Fruit fly (Drosophila melanogaster) whole organism, embryonic: ENCODE results near the gene CG5096.

ENCODE experiments used
- B-H2 ChIP-seq: fragments of 200-800 bp; sonication (Bioruptor generic); optimal IDR thresholded peaks from 2 replicates; lab custom pipeline; 2018; ENCODE audit warnings: missing biosample characterization, mild to moderate bottlenecking, missing genetic modification characterization
- CG10654 ChIP-seq: fragments of 200-800 bp; sonication (Bioruptor generic); optimal IDR thresholded peaks from 2 replicates; lab custom pipeline; 2016; ENCODE audit warnings: missing biosample characterization, missing genetic modification characterization
- CG1233 ChIP-seq: fragments of 200-800 bp; sonication (Bioruptor generic); optimal IDR thresholded peaks from 4 replicates; lab custom pipeline; 2018; ENCODE audit warnings: missing biosample characterization, mild to moderate bottlenecking, missing genetic modification characterization
- CG12769 ChIP-seq: fragments of 200-800 bp; sonication (Bioruptor generic); optimal IDR thresholded peaks from 2 replicates; lab custom pipeline; 2019; ENCODE audit warnings: missing biosample characterization, mild to moderate bottlenecking, missing genetic modification characterization, moderate library complexity
- CG13123 ChIP-seq: fragments of 200-800 bp; sonication (Bioruptor generic); optimal IDR thresholded peaks from 2 replicates; lab custom pipeline; 2016; ENCODE audit warnings: missing biosample characterization, missing genetic modification characterization
- CG13624 ChIP-seq: fragments of 200-800 bp; sonication (Bioruptor generic); optimal IDR thresholded peaks from 2 replicates; lab custom pipeline; 2016; ENCODE audit warnings: missing biosample characterization, missing genetic modification characterization
- CG14860 ChIP-seq: fragments of 200-800 bp; sonication (Bioruptor generic); IDR thresholded peaks from 3 replicates; pipeline ENCODE4 v1.3.6; 2022; ENCODE audit warnings: missing biosample characterization, missing genetic modification characterization; ENCODE audit not compliant: partially characterized antibody
- CG16779 ChIP-seq: fragments of 200-800 bp; sonication (Bioruptor generic); IDR thresholded peaks from 2 replicates; pipeline ENCODE4 v1.3.6; 2022; ENCODE audit warnings: missing biosample characterization, missing genetic modification characterization
- CG16815 ChIP-seq: fragments of 200-800 bp; sonication (Bioruptor generic); optimal IDR thresholded peaks from 3 replicates; lab custom pipeline; 2017; ENCODE audit warnings: missing biosample characterization, mild to moderate bottlenecking, missing genetic modification characterization
- CG17802 ChIP-seq: fragments of 200-800 bp; sonication (Bioruptor generic); optimal IDR thresholded peaks from 2 replicates; lab custom pipeline; 2018; ENCODE audit warnings: missing biosample characterization, mild to moderate bottlenecking, missing genetic modification characterization, moderate library complexity
- CG1792 ChIP-seq: fragments of 200-800 bp; sonication (Bioruptor generic); optimal IDR thresholded peaks from 2 replicates; lab custom pipeline; 2016; ENCODE audit warnings: missing biosample characterization, missing genetic modification characterization
- CG2875 ChIP-seq: fragments of 200-800 bp; sonication (Bioruptor generic); optimal IDR thresholded peaks from 2 replicates; lab custom pipeline; 2017; ENCODE audit warnings: missing biosample characterization, mild to moderate bottlenecking, missing genetic modification characterization, missing genetic modification reagents
- CG3163 ChIP-seq: fragments of 200-800 bp; sonication (Bioruptor generic); optimal IDR thresholded peaks from 3 replicates; lab custom pipeline; 2016; ENCODE audit warnings: missing biosample characterization, missing genetic modification characterization
- CG6689 ChIP-seq: fragments of 200-800 bp; sonication (Bioruptor generic); IDR thresholded peaks from 2 replicates; pipeline ENCODE4 v1.3.6; 2022; ENCODE audit warnings: missing biosample characterization, missing genetic modification characterization
- CG7839 ChIP-seq: fragments of 200-800 bp; sonication (Bioruptor generic); optimal IDR thresholded peaks from 3 replicates; lab custom pipeline; 2018; ENCODE audit warnings: missing biosample characterization, mild to moderate bottlenecking, missing genetic modification characterization, moderate library complexity
- CG8388 ChIP-seq: fragments of 200-800 bp; sonication (Bioruptor generic); optimal IDR thresholded peaks from 2 replicates; lab custom pipeline; 2019; ENCODE audit warnings: missing biosample characterization, mild to moderate bottlenecking, missing genetic modification characterization, moderate library complexity
- CG9727 ChIP-seq: fragments of 200-800 bp; sonication (Bioruptor generic); optimal IDR thresholded peaks from 3 replicates; lab custom pipeline; 2017; ENCODE audit warnings: missing biosample characterization, mild to moderate bottlenecking, missing genetic modification characterization
- Dek ChIP-seq: fragments of 200-800 bp; sonication (Bioruptor generic); optimal IDR thresholded peaks from 3 replicates; lab custom pipeline; 2019; ENCODE audit warnings: missing biosample characterization, mild to moderate bottlenecking, missing genetic modification characterization, moderate library complexity
- Elba2 ChIP-seq: fragments of 200-800 bp; sonication (Bioruptor generic); optimal IDR thresholded peaks from 3 replicates; lab custom pipeline; 2016; ENCODE audit warnings: missing biosample characterization, missing genetic modification characterization
- HLH3B ChIP-seq: fragments of 200-800 bp; sonication (Bioruptor generic); IDR thresholded peaks from 2 replicates; pipeline ENCODE4 v1.3.6; 2022; ENCODE audit warnings: missing biosample characterization, missing genetic modification characterization
- Hr78 ChIP-seq, 2 experiments: fragments of 200-800 bp in 1 of 2; fragments of >200 bp in 1 of 2; sonication (Bioruptor generic) in 1 of 2; optimal IDR thresholded peaks; 2 replicates each; lab custom pipeline; 2017 to 2019; ENCODE audit warnings: missing biosample characterization in 2 of 2, missing genetic modification characterization in 2 of 2, mild to moderate bottlenecking in 1 of 2, moderate library complexity in 1 of 2
- Lpt ChIP-seq: fragments of >200 bp; optimal IDR thresholded peaks from 2 replicates; lab custom pipeline; 2018; ENCODE audit warnings: missing biosample characterization, missing genetic modification characterization
- Optix ChIP-seq: fragments of 200-800 bp; sonication (Bioruptor generic); IDR thresholded peaks from 3 replicates; pipeline ENCODE4 v1.3.6; 2022; ENCODE audit warnings: missing biosample characterization, missing genetic modification characterization
- Pdp1 ChIP-seq, 2 experiments: fragments of 200-800 bp; sonication (Bioruptor generic); optimal IDR thresholded peaks; 3 replicates each; lab custom pipeline; 2016; ENCODE audit warnings: missing biosample characterization in 2 of 2, missing genetic modification characterization in 2 of 2, mild to moderate bottlenecking in 1 of 2, moderate library complexity in 1 of 2
- Ssrp ChIP-seq: fragments of 200-800 bp; sonication (Bioruptor generic); optimal IDR thresholded peaks from 2 replicates; lab custom pipeline; 2018; ENCODE audit warnings: missing biosample characterization, mild to moderate bottlenecking, missing genetic modification characterization, moderate library complexity
- Xrp1 ChIP-seq: fragments of 200-800 bp; sonication (Bioruptor generic); IDR thresholded peaks from 2 replicates; pipeline ENCODE4 v1.3.6; 2022; ENCODE audit warnings: missing biosample characterization, missing genetic modification characterization
- ab ChIP-seq: fragments of 200-800 bp; sonication (Bioruptor generic); optimal IDR thresholded peaks from 2 replicates; lab custom pipeline; 2016; ENCODE audit warnings: missing biosample characterization, missing genetic modification characterization
- br ChIP-seq: fragments of >200 bp; optimal IDR thresholded peaks from 2 replicates; lab custom pipeline; 2017
- caup ChIP-seq: fragments of 200-800 bp; sonication (Bioruptor generic); optimal IDR thresholded peaks from 3 replicates; lab custom pipeline; 2017; ENCODE audit warnings: missing biosample characterization, mild to moderate bottlenecking, missing genetic modification characterization, moderate library complexity; ENCODE audit not compliant: severe bottlenecking
- disco-r ChIP-seq: fragments of 200-800 bp; sonication (Bioruptor generic); optimal IDR thresholded peaks from 2 replicates; lab custom pipeline; 2016; ENCODE audit warnings: missing biosample characterization, missing genetic modification characterization
- eyg ChIP-seq: fragments of 200-800 bp; sonication (Bioruptor generic); optimal IDR thresholded peaks from 3 replicates; lab custom pipeline; 2016; ENCODE audit warnings: missing biosample characterization, missing genetic modification characterization
- fd3F ChIP-seq: fragments of 200-800 bp; sonication (Bioruptor generic); optimal IDR thresholded peaks from 2 replicates; lab custom pipeline; 2018; ENCODE audit warnings: missing biosample characterization, mild to moderate bottlenecking, missing genetic modification characterization, moderate library complexity
- fd64A ChIP-seq: fragments of 200-800 bp; sonication (Bioruptor generic); optimal IDR thresholded peaks from 3 replicates; lab custom pipeline; 2018; ENCODE audit warnings: missing biosample characterization, mild to moderate bottlenecking, missing genetic modification characterization
- gce ChIP-seq: fragments of 200-800 bp; sonication (Bioruptor generic); IDR thresholded peaks from 3 replicates; pipeline ENCODE4 v1.3.6; 2022; ENCODE audit warnings: missing biosample characterization, missing genetic modification characterization
- hbn ChIP-seq: fragments of 200-800 bp; sonication (Bioruptor generic); IDR thresholded peaks from 2 replicates; pipeline ENCODE4 v1.3.6; 2022; ENCODE audit warnings: missing biosample characterization, missing genetic modification characterization; ENCODE audit not compliant: partially characterized antibody
- insv ChIP-seq, 2 experiments: fragments of 200-800 bp; sonication (Bioruptor generic); optimal IDR thresholded peaks; 3 replicates each; lab custom pipeline; 2016 to 2018; ENCODE audit warnings: missing biosample characterization in 2 of 2, missing genetic modification characterization in 2 of 2
- jing ChIP-seq: fragments of 200-800 bp; sonication (Bioruptor generic); optimal IDR thresholded peaks from 2 replicates; lab custom pipeline; 2018; ENCODE audit warnings: missing biosample characterization, mild to moderate bottlenecking, missing genetic modification characterization
- lbe ChIP-seq: fragments of 200-800 bp; sonication (Bioruptor generic); optimal IDR thresholded peaks from 2 replicates; lab custom pipeline; 2016; ENCODE audit warnings: missing biosample characterization, mild to moderate bottlenecking, missing genetic modification characterization
- lov ChIP-seq, 2 experiments: fragments of 200-800 bp in 1 of 2; fragments of >200 bp in 1 of 2; sonication (Bioruptor generic) in 1 of 2; IDR thresholded peaks in 1 of 2; optimal IDR thresholded peaks in 1 of 2; 2 replicates in 1 of 2; 3 replicates in 1 of 2; pipeline versions ENCODE4 v1.3.6 to Lab custom; 2017 to 2022; ENCODE audit warnings: missing biosample characterization in 1 of 2, missing genetic modification characterization in 1 of 2
- nau ChIP-seq: fragments of 200-800 bp; sonication (Bioruptor generic); optimal IDR thresholded peaks from 3 replicates; lab custom pipeline; 2017; ENCODE audit warnings: missing biosample characterization, mild to moderate bottlenecking, missing genetic modification characterization, missing genetic modification reagents
- nerfin-1 ChIP-seq: fragments of 200-800 bp; sonication (Bioruptor generic); optimal IDR thresholded peaks from 3 replicates; lab custom pipeline; 2019; ENCODE audit warnings: missing biosample characterization, mild to moderate bottlenecking, missing genetic modification characterization, moderate library complexity
- oc ChIP-seq: fragments of 200-800 bp; sonication (Bioruptor generic); optimal IDR thresholded peaks from 2 replicates; lab custom pipeline; 2018; ENCODE audit warnings: missing biosample characterization, mild to moderate bottlenecking, missing genetic modification characterization, moderate library complexity
- pan ChIP-seq, 4 experiments: fragments of >200 bp in 3 of 4; fragments of 200-800 bp in 1 of 4; sonication (Bioruptor generic) in 1 of 4; optimal IDR thresholded peaks in 3 of 4; IDR thresholded peaks in 1 of 4; 2 replicates each; pipeline versions ENCODE4 v1.3.6 to Lab custom; 2017 to 2022; ENCODE audit warnings: missing biosample characterization in 2 of 4, missing genetic modification characterization in 2 of 4, mixed read lengths in 1 of 4
- pros ChIP-seq: fragments of 200-800 bp; sonication (Bioruptor generic); optimal IDR thresholded peaks from 3 replicates; lab custom pipeline; 2019; ENCODE audit warnings: missing biosample characterization, mild to moderate bottlenecking, missing genetic modification characterization, moderate library complexity
- sc ChIP-seq, 3 experiments: fragments of >200 bp in 2 of 3; fragments of 200-800 bp in 1 of 3; sonication (Bioruptor generic) in 1 of 3; optimal IDR thresholded peaks; 2 replicates in 2 of 3; 3 replicates in 1 of 3; lab custom pipeline; 2017; ENCODE audit warnings: mild to moderate bottlenecking in 1 of 3, missing biosample characterization in 1 of 3, missing genetic modification characterization in 1 of 3, missing genetic modification reagents in 1 of 3
- sisA ChIP-seq: fragments of 200-800 bp; sonication (Bioruptor generic); IDR thresholded peaks from 2 replicates; pipeline ENCODE4 v1.3.6; 2022; ENCODE audit warnings: missing biosample characterization, missing genetic modification characterization
- slou ChIP-seq: fragments of 200-800 bp; sonication (Bioruptor generic); optimal IDR thresholded peaks from 3 replicates; lab custom pipeline; 2016; ENCODE audit warnings: missing biosample characterization, missing genetic modification characterization
- wdn ChIP-seq: fragments of 200-800 bp; sonication (Bioruptor generic); IDR thresholded peaks from 2 replicates; pipeline ENCODE4 v1.3.6; 2022; ENCODE audit warnings: missing biosample characterization, missing genetic modification characterization

CG5096 gene

dm6 chr2L:10408122-10408576, 26.1 kb downstream of the CG5096 start, which contains the start of the genes Ip259 and RpS27A (continued):
- TF ChIP-seq CG7839 (tag; lab: Kevin White, UChicago) (peak; percentile 77), CG1233 (GFP tag; lab: Kevin White, UChicago) (peak; percentile 89), disco-r (GFP tag; lab: Kevin White, UChicago) (peak; percentile 43), slou (GFP tag; lab: Kevin White, UChicago) (peak; percentile 77), br (lab: Kevin White, UChicago) (no peak), CG12769 (no peak), CG13123 (GFP tag; lab: Kevin White, UChicago) (peak; percentile 30), fd3F (GFP tag; lab: Kevin White, UChicago) (peak; percentile 58), hbn (GFP tag; lab: Robert Waterston, UW) (no peak), CG16779 (GFP tag; lab: Robert Waterston, UW) (peak; percentile 80), Optix (GFP tag; lab: Robert Waterston, UW) (peak; percentile 77; the same call in 2 of the 3 replicates), Pdp1 (GFP tag; optimal IDR thresholded peaks at IDR 0.05; lab: Kevin White, UChicago) (peak; percentile 32 to 46), ab (GFP tag; lab: Kevin White, UChicago) (no peak), CG14860 (no peak), lov (optimal IDR thresholded peaks at IDR 0.05; lab: Kevin White, UChicago) (no peak), lov (GFP tag; IDR thresholded peaks at IDR 0.05; lab: Robert Waterston, UW) (peak; percentile 93), fd64A (peak; percentile 66), Lpt (GFP tag; lab: Kevin White, UChicago) (no peak), CG6689 (GFP tag; lab: Robert Waterston, UW) (peak; percentile 59), oc (no peak), nerfin-1 (peak; percentile 59), sc (optimal IDR thresholded peaks at IDR 0.05; lab: Kevin White, UChicago) (no peak), sc (GFP tag; optimal IDR thresholded peaks at IDR 0.05; lab: Kevin White, UChicago) (peak; percentile 59), CG2875 (GFP tag; lab: Kevin White, UChicago) (peak; percentile 56), Hr78 (GFP tag; optimal IDR thresholded peaks at IDR 0.05; lab: Kevin White, UChicago) (no peak), eyg (GFP tag; lab: Kevin White, UChicago) (peak; percentile 41), HLH3B (GFP tag; lab: Robert Waterston, UW) (peak; percentile 73; the same call in 1 of the 2 replicates), wdn (GFP tag; lab: Robert Waterston, UW) (peak; percentile 54; the same call in 1 of the 2 replicates), jing (GFP tag; lab: Kevin White, UChicago) (no peak), CG17802 (peak; percentile 96), CG10654 (peak; percentile 69), Dek (tag; lab: Kevin White, UChicago) (no peak), Xrp1 (no peak), caup (peak; percentile 93), insv (GFP tag; optimal IDR thresholded peaks at IDR 0.05; lab: Kevin White, UChicago) (peak in 1 of 2 experiments; percentile 62), pros (GFP tag; lab: Kevin White, UChicago) (no peak), Ssrp (peak; percentile 52), nau (GFP tag; lab: Kevin White, UChicago) (peak; percentile 69), CG16815 (GFP tag; lab: Kevin White, UChicago) (peak; percentile 6), Elba2 (no peak), CG3163 (GFP tag; lab: Kevin White, UChicago) (peak; percentile 43), CG9727 (GFP tag; lab: Kevin White, UChicago) (peak; percentile 91), CG8388 (peak; percentile 53), CG13624 (GFP tag; lab: Kevin White, UChicago) (peak; percentile 82), CG1792 (GFP tag; lab: Kevin White, UChicago) (peak; percentile 15), gce (peak; percentile 83; the same call in 2 of the 3 replicates), sisA (no peak; the same call in 1 of the 2 replicates), lbe (GFP tag; lab: Kevin White, UChicago) (peak; percentile 61), B-H2 (GFP tag; lab: Kevin White, UChicago) (peak; percentile 86), pan (optimal IDR thresholded peaks at IDR 0.05; lab: Kevin White, UChicago) (no peak), pan (GFP tag; optimal IDR thresholded peaks at IDR 0.05 in 1 of 2, IDR thresholded peaks at IDR 0.05 in 1 of 2) (peak in 1 of 2 experiments; percentile 77)
